Fruit fly (Drosophila melanogaster) whole organism, pupa: ENCODE data around the gene Iris.

ENCODE experiments used
- CG10348 ChIP-seq: fragments of 200-800 bp; sonication (Bioruptor generic); IDR thresholded peaks from 2 replicates; pipeline ENCODE4 v1.3.6; 2022; ENCODE audit warnings: missing biosample characterization, missing genetic modification characterization
- CG13204 ChIP-seq: fragments of 200-800 bp; sonication (Bioruptor generic); optimal IDR thresholded peaks from 2 replicates; lab custom pipeline; 2018; ENCODE audit warnings: missing biosample characterization, mild to moderate bottlenecking, missing genetic modification characterization, moderate library complexity
- CG15710 ChIP-seq: fragments of 200-800 bp; sonication (Bioruptor generic); optimal IDR thresholded peaks from 2 replicates; lab custom pipeline; 2018; ENCODE audit warnings: missing biosample characterization, mild to moderate bottlenecking, missing genetic modification characterization, moderate library complexity
- CG17806 ChIP-seq: fragments of 200-800 bp; sonication (Bioruptor generic); optimal IDR thresholded peaks from 2 replicates; lab custom pipeline; 2018; ENCODE audit warnings: missing biosample characterization, mild to moderate bottlenecking, missing genetic modification characterization, moderate library complexity
- CG32121 ChIP-seq: fragments of 200-800 bp; sonication (Bioruptor generic); IDR thresholded peaks from 2 replicates; pipeline ENCODE4 v1.3.6; 2022; ENCODE audit warnings: missing biosample characterization, missing genetic modification characterization
- CG34367 ChIP-seq: fragments of 200-800 bp; sonication (Bioruptor generic); optimal IDR thresholded peaks from 2 replicates; lab custom pipeline; 2018; ENCODE audit warnings: missing biosample characterization, mild to moderate bottlenecking, missing genetic modification characterization
- CG4496 ChIP-seq: fragments of 200-800 bp; sonication (Bioruptor generic); IDR thresholded peaks from 3 replicates; pipeline ENCODE4 v1.3.6; 2022; ENCODE audit warnings: missing biosample characterization, missing genetic modification characterization
- CG8159 ChIP-seq: fragments of 200-800 bp; sonication (Bioruptor generic); optimal IDR thresholded peaks from 3 replicates; lab custom pipeline; 2018; ENCODE audit warnings: missing biosample characterization, mild to moderate bottlenecking, missing genetic modification characterization, moderate library complexity
- CG8301 ChIP-seq: fragments of 200-800 bp; sonication (Bioruptor generic); optimal IDR thresholded peaks from 2 replicates; lab custom pipeline; 2018; ENCODE audit warnings: missing biosample characterization, mild to moderate bottlenecking, missing genetic modification characterization
- CG9948 ChIP-seq: fragments of 200-800 bp; sonication (Bioruptor generic); optimal IDR thresholded peaks from 2 replicates; lab custom pipeline; 2018; ENCODE audit warnings: missing biosample characterization, mild to moderate bottlenecking, missing genetic modification characterization, moderate library complexity
- D1 ChIP-seq: fragments of 200-800 bp; sonication (Bioruptor generic); optimal IDR thresholded peaks from 2 replicates; lab custom pipeline; 2018; ENCODE audit warnings: missing biosample characterization, mild to moderate bottlenecking, missing genetic modification characterization, moderate library complexity
- EcR ChIP-seq: fragments of 200-800 bp; sonication (Bioruptor generic); optimal IDR thresholded peaks from 3 replicates; lab custom pipeline; 2019; ENCODE audit warnings: missing biosample characterization, missing genetic modification characterization, mild to moderate bottlenecking, moderate library complexity, missing genetic modification reagents
- Ets98B ChIP-seq: fragments of 200-800 bp; sonication (Bioruptor generic); IDR thresholded peaks from 2 replicates; pipeline ENCODE4 v1.3.6; 2022; ENCODE audit warnings: missing biosample characterization, missing genetic modification characterization
- Pif1B ChIP-seq: fragments of 200-800 bp; sonication (Bioruptor generic); optimal IDR thresholded peaks from 3 replicates; lab custom pipeline; 2016; ENCODE audit warnings: missing biosample characterization, missing genetic modification characterization
- Snoo ChIP-seq: fragments of 200-800 bp; sonication (Bioruptor generic); optimal IDR thresholded peaks from 3 replicates; lab custom pipeline; 2017; ENCODE audit warnings: missing biosample characterization, mild to moderate bottlenecking, missing genetic modification characterization, inconsistent platforms
- fd96Ca ChIP-seq: fragments of 200-800 bp; sonication (Bioruptor generic); IDR thresholded peaks from 3 replicates; pipeline ENCODE4 v1.3.6; 2022; ENCODE audit warnings: missing biosample characterization, missing genetic modification characterization
- gl ChIP-seq: fragments of 200-800 bp; sonication (Bioruptor generic); optimal IDR thresholded peaks from 2 replicates; lab custom pipeline; 2018; ENCODE audit warnings: missing biosample characterization, mild to moderate bottlenecking, missing genetic modification characterization
- rn ChIP-seq: fragments of 200-800 bp; sonication (Bioruptor generic); IDR thresholded peaks from 2 replicates; pipeline ENCODE4 v1.3.6; 2022; ENCODE audit warnings: missing biosample characterization, missing genetic modification characterization

The Iris gene

dm6 chr2L:1164294-1164693, 30.4 kb upstream of the Iris start, which contains the start of gene IntS14:
Gene IntS14, plus strand, starts transcription at chr2L:1164443.
- no peak for TF ChIP-seq gl (tag; lab: Kevin White, UChicago)
- no peak for TF ChIP-seq D1
- no peak for TF ChIP-seq CG34367 (tag; lab: Kevin White, UChicago)
- TF ChIP-seq Ets98B (GFP tag; lab: Robert Waterston, UW): no peak
- TF ChIP-seq CG8301 (tag; lab: Kevin White, UChicago): no peak
- no peak for TF ChIP-seq CG9948
- no peak for TF ChIP-seq fd96Ca (GFP tag; lab: Robert Waterston, UW)
- no peak for TF ChIP-seq CG17806 (tag; lab: Kevin White, UChicago)
- TF ChIP-seq rn (GFP tag; lab: Robert Waterston, UW): no peak
- no peak for TF ChIP-seq CG10348
- no peak for TF ChIP-seq CG4496 (GFP tag; lab: Robert Waterston, UW)
- TF ChIP-seq EcR: no peak
- TF ChIP-seq CG13204 (GFP tag; lab: Kevin White, UChicago): no peak
- no peak for TF ChIP-seq Pif1B

- TF ChIP-seq fd96Ca (GFP tag; lab: Robert Waterston, UW): 0 out of 3 replicates have a peak, but pooled peaks have one; percentile 16
- TF ChIP-seq CG17806 (tag; lab: Kevin White, UChicago): no peak
Observed at dm6 chr2L:1163538-1164143, 29.7 kb upstream of the Iris start, which contains the start of gene CG5080. Gene CG5080, minus strand, starts transcription at chr2L:1163886.

- TF ChIP-seq CG4496 (GFP tag; lab: Robert Waterston, UW) (0 out of 3 replicates have a peak, but pooled peaks have one; percentile 42), CG9948 (no peak), fd96Ca (GFP tag; lab: Robert Waterston, UW) (0 out of 3 replicates have a peak, but pooled peaks have one; percentile 38)
Observed at dm6 chr2L:1158519-1159319, 24.8 kb upstream of the Iris start, which contains the start of gene Tango14. Gene Tango14, plus strand, starts transcription at chr2L:1158661.

dm6 chr2L:1157679-1158518, 24.0 kb upstream of the Iris start, which contains the start of gene capt:
Gene capt, minus strand, starts transcription at chr2L:1158262.
- peak; percentile 26; the same call in 1 of the 2 replicates for TF ChIP-seq CG32121
- peak; percentile 15 for TF ChIP-seq CG8301 (tag; lab: Kevin White, UChicago)
- TF ChIP-seq CG15710: peak; percentile 48
- peak; percentile 23 for TF ChIP-seq CG9948
- TF ChIP-seq Ets98B (GFP tag; lab: Robert Waterston, UW): peak; percentile 7; the same call in 1 of the 2 replicates
- peak; percentile 82 for TF ChIP-seq EcR
- peak; percentile 20 for TF ChIP-seq CG17806 (tag; lab: Kevin White, UChicago)
- TF ChIP-seq CG8159 (tag; lab: Kevin White, UChicago): peak; percentile 53
- TF ChIP-seq CG13204 (GFP tag; lab: Kevin White, UChicago): no peak
- no peak for TF ChIP-seq gl (tag; lab: Kevin White, UChicago)

- TF ChIP-seq CG8159 (tag; lab: Kevin White, UChicago) (no peak), EcR (no peak), CG10348 (no peak), Ets98B (GFP tag; lab: Robert Waterston, UW) (no peak), CG15710 (peak; percentile 5)
Observed at dm6 chr2L:1157357-1157678, 23.4 kb upstream of the Iris start.

- TF ChIP-seq Snoo (tag; lab: Kevin White, UChicago): no peak
Observed at dm6 chr2L:1156592-1157249, 22.8 kb upstream of the Iris start.

dm6 chr2L:1152693-1153092, 18.8 kb upstream of the Iris start:
- TF ChIP-seq CG8301 (tag; lab: Kevin White, UChicago) (no peak), Snoo (tag; lab: Kevin White, UChicago) (no peak), CG15710 (no peak)
- TF ChIP-seq, all 21 proteins: peak for 0
